Worm (Caenorhabditis elegans): Measurements from ENCODE around the gene uda-1.
A peak's percentile ranks its signal among the peaks of the same experiment; 100 is the strongest.

Gene uda-1

ce11 chrV:10023062-10023536 lies 18.5 kb downstream of the uda-1 start:
- no peak for TF ChIP-seq ceh-6 (GFP tag; optimal IDR thresholded peaks at IDR 0.05)
- TF ChIP-seq unc-55 (GFP tag; optimal IDR thresholded peaks at IDR 0.05) = no peak
- TF ChIP-seq unc-86 (tag; optimal IDR thresholded peaks at IDR 0.05) = no peak
- TF ChIP-seq odd-2 (tag; optimal IDR thresholded peaks at IDR 0.05) = no peak
- TF ChIP-seq ref-2 (tag; optimal IDR thresholded peaks at IDR 0.05) = no peak
- no peak for TF ChIP-seq sox-4 (tag; optimal IDR thresholded peaks at IDR 0.05)
- TF ChIP-seq hlh-15 (tag; optimal IDR thresholded peaks at IDR 0.05) = no peak
- TF ChIP-seq pax-1 (tag; optimal IDR thresholded peaks at IDR 0.05) = no peak
- TF ChIP-seq ceh-2 (tag; optimal IDR thresholded peaks at IDR 0.05) = no peak
- TF ChIP-seq elt-2 (tag; optimal IDR thresholded peaks at IDR 0.05) = no peak
- TF ChIP-seq ttx-3 (tag; optimal IDR thresholded peaks at IDR 0.05) = no peak
- TF ChIP-seq K09A11.1 (tag; optimal IDR thresholded peaks at IDR 0.05; ENCODE audit: insufficient read depth) = no peak
- no peak for TF ChIP-seq ama-1 (optimal IDR thresholded peaks at IDR 0.05)
- TF ChIP-seq sdc-2 (tag; optimal IDR thresholded peaks at IDR 0.05) = no peak
- no peak for TF ChIP-seq lin-11 (tag; optimal IDR thresholded peaks at IDR 0.05)
- TF ChIP-seq nhr-11 (tag; optimal IDR thresholded peaks at IDR 0.05) = no peak
- TF ChIP-seq ceh-18 (tag; optimal IDR thresholded peaks at IDR 0.05) = no peak
- TF ChIP-seq fkh-10 (GFP tag; optimal IDR thresholded peaks at IDR 0.05) = no peak
- TF ChIP-seq mec-3 (tag; optimal IDR thresholded peaks at IDR 0.05; ENCODE audit: borderline replicate concordance) = no peak

- TF ChIP-seq hlh-6 (tag; optimal IDR thresholded peaks at IDR 0.05) (no peak), hlh-13 (GFP tag; optimal IDR thresholded peaks at IDR 0.05) (no peak), C38D4.7 (GFP tag; optimal IDR thresholded peaks at IDR 0.05) (no peak), ceh-9 (tag; optimal IDR thresholded peaks at IDR 0.05) (no peak), pat-9 (tag; optimal IDR thresholded peaks at IDR 0.05) (no peak), unc-42 (tag; optimal IDR thresholded peaks at IDR 0.05) (no peak), fax-1 (tag; optimal IDR thresholded peaks at IDR 0.05) (no peak), pros-1 (tag; optimal IDR thresholded peaks at IDR 0.05) (no peak), F13H6.1 (tag; optimal IDR thresholded peaks at IDR 0.05) (no peak), ceh-34 (tag; optimal IDR thresholded peaks at IDR 0.05) (no peak), ceh-31 (tag; optimal IDR thresholded peaks at IDR 0.05) (no peak), ets-4 (tag; optimal IDR thresholded peaks at IDR 0.05) (no peak), elt-2 (tag; optimal IDR thresholded peaks at IDR 0.05) (no peak), pax-1 (tag; optimal IDR thresholded peaks at IDR 0.05) (no peak)
Observed at ce11 chrV:10030992-10031383, 26.4 kb downstream of the uda-1 start, which contains the start of gene acl-2. acl-2 (minus strand) TSS chrV:10031092.

- peak; percentile 13 for TF ChIP-seq ets-4 (tag; optimal IDR thresholded peaks at IDR 0.05)
- peak; percentile 31 for TF ChIP-seq ceh-31 (tag; optimal IDR thresholded peaks at IDR 0.05)
- TF ChIP-seq elt-2 (tag; optimal IDR thresholded peaks at IDR 0.05) = no peak
- peak; percentile 48 for TF ChIP-seq C08G9.2 (tag; optimal IDR thresholded peaks at IDR 0.05)
- TF ChIP-seq sox-4 (tag; optimal IDR thresholded peaks at IDR 0.05) = no peak
- TF ChIP-seq ceh-2 (tag; optimal IDR thresholded peaks at IDR 0.05) = peak; percentile 40
- peak; percentile 57 for TF ChIP-seq zip-5 (tag; optimal IDR thresholded peaks at IDR 0.05)
Observed at ce11 chrV:10031384-10032171, 27.0 kb downstream of the uda-1 start.

ce11 chrV:10035586-10035985 lies 31.0 kb downstream of the uda-1 start:
- TF ChIP-seq unc-42 (tag; optimal IDR thresholded peaks at IDR 0.05) = peak; percentile 30
- no peak for TF ChIP-seq pha-2 (tag; optimal IDR thresholded peaks at IDR 0.05)

- TF ChIP-seq hlh-8 (tag; optimal IDR thresholded peaks at IDR 0.05) = no peak
- TF ChIP-seq gmeb-2 (tag; optimal IDR thresholded peaks at IDR 0.05) = no peak
- TF ChIP-seq unc-42 (tag; optimal IDR thresholded peaks at IDR 0.05) = no peak
- no peak for TF ChIP-seq C38D4.7 (GFP tag; optimal IDR thresholded peaks at IDR 0.05)
- peak; percentile 11 for TF ChIP-seq tbx-2 (tag; optimal IDR thresholded peaks at IDR 0.05)
- TF ChIP-seq dve-1 (tag; optimal IDR thresholded peaks at IDR 0.05) = no peak
- TF ChIP-seq nfya-1 (tag; optimal IDR thresholded peaks at IDR 0.05) = peak; percentile 36
- no peak for TF ChIP-seq Y22D7AL.16 (tag; optimal IDR thresholded peaks at IDR 0.05)
- no peak for TF ChIP-seq pag-3 (tag; optimal IDR thresholded peaks at IDR 0.05; ENCODE audit: borderline replicate concordance)
- TF ChIP-seq ceh-31 (tag; optimal IDR thresholded peaks at IDR 0.05) = peak; percentile 35
- TF ChIP-seq lim-6 (tag; optimal IDR thresholded peaks at IDR 0.05) = no peak
- TF ChIP-seq fax-1 (tag; optimal IDR thresholded peaks at IDR 0.05) = no peak
- TF ChIP-seq ceh-24 (tag; optimal IDR thresholded peaks at IDR 0.05) = no peak
- peak; percentile 45 for TF ChIP-seq ceh-18 (tag; optimal IDR thresholded peaks at IDR 0.05)
- TF ChIP-seq ceh-34 (tag; optimal IDR thresholded peaks at IDR 0.05) = peak; percentile 55
Observed at ce11 chrV:10036275-10036674, 31.7 kb downstream of the uda-1 start, which contains the start of gene T06E8.2. T06E8.2 (minus strand) TSS chrV:10036413.

Data from whole organism, late embryonic.